Worm (Caenorhabditis elegans) whole organism, L4 larva: ENCODE data around the gene F13E9.19.

ENCODE experiments used
- F26F4.8 ChIP-seq: fragments of 200-800 bp; sonication (Bioruptor generic); conservative IDR thresholded peaks from 2 replicates; pipeline ENCODE4 v1.3.6; 2022; ENCODE audit warnings: missing genetic modification characterization, missing compliant biosample characterization
- F37D6.2 ChIP-seq: sonication (generic microtip); optimal IDR thresholded peaks from 2 replicates; lab custom pipeline; 2016; ENCODE audit warnings: mild to moderate bottlenecking, missing genetic modification characterization, missing compliant biosample characterization
- T20F7.1 ChIP-seq: fragments of 200-800 bp; sonication (Bioruptor generic); optimal IDR thresholded peaks from 2 replicates; lab custom pipeline; 2018; ENCODE audit warnings: mild to moderate bottlenecking, missing genetic modification characterization, missing compliant biosample characterization
- T26A8.4 ChIP-seq: fragments of 200-800 bp; sonication (Bioruptor generic); IDR thresholded peaks from 2 replicates; pipeline ENCODE4 v1.3.6; 2022; ENCODE audit warnings: missing genetic modification characterization, missing compliant biosample characterization
- ama-1 ChIP-seq: fragments of 150-350 bp; optimal IDR thresholded peaks from 2 replicates; lab custom pipeline; 2014; ENCODE audit warnings: inconsistent platforms, mixed read lengths
- ceh-20 ChIP-seq: fragments of 200-800 bp; sonication (Bioruptor generic); IDR thresholded peaks from 2 replicates; pipeline ENCODE4 v1.3.6; 2022; ENCODE audit warnings: missing genetic modification reagents, missing genetic modification characterization, missing compliant biosample characterization
- ceh-28 ChIP-seq: fragments of 150-350 bp; optimal IDR thresholded peaks from 2 replicates; lab custom pipeline; 2014; ENCODE audit warnings: missing biosample characterization, missing genetic modification reagents, missing genetic modification characterization
- ceh-44 ChIP-seq: fragments of 200-800 bp; sonication (Bioruptor generic); IDR thresholded peaks from 2 replicates; pipeline ENCODE4 v1.3.6; 2022; ENCODE audit warnings: missing genetic modification reagents, missing genetic modification characterization, missing compliant biosample characterization
- ceh-62 ChIP-seq: sonication (generic microtip); optimal IDR thresholded peaks from 2 replicates; lab custom pipeline; 2017; ENCODE audit warnings: missing biosample characterization, missing genetic modification characterization
- ceh-82 ChIP-seq: sonication (generic microtip); optimal IDR thresholded peaks from 2 replicates; lab custom pipeline; 2017; ENCODE audit warnings: missing biosample characterization, missing genetic modification characterization
- cey-2 ChIP-seq: sonication (generic microtip); optimal IDR thresholded peaks from 3 replicates; lab custom pipeline; 2017; ENCODE audit warnings: missing genetic modification characterization, mild to moderate bottlenecking, missing compliant biosample characterization, antibody characterized with exemption, borderline replicate concordance; ENCODE audit not compliant: insufficient read depth
- ctbp-1 ChIP-seq: fragments of 200-800 bp; sonication (Bioruptor generic); IDR thresholded peaks from 2 replicates; pipeline ENCODE4 v1.3.6; 2022; ENCODE audit warnings: missing genetic modification reagents, missing genetic modification characterization, missing compliant biosample characterization
- daf-12 ChIP-seq: fragments of 150-350 bp; optimal IDR thresholded peaks from 2 replicates; lab custom pipeline; 2014; ENCODE audit warnings: missing biosample characterization, missing genetic modification reagents, missing genetic modification characterization
- daf-16 ChIP-seq, 3 experiments: sonication (generic microtip); optimal IDR thresholded peaks; 2 replicates each; lab custom pipeline; 2016 to 2017; ENCODE audit warnings: missing genetic modification characterization in 3 of 3, missing genetic modification reagents in 3 of 3, mild to moderate bottlenecking in 2 of 3, missing compliant biosample characterization in 2 of 3, missing biosample characterization in 1 of 3, moderate library complexity in 1 of 3
- daf-19 ChIP-seq: fragments of 200-800 bp; sonication (Bioruptor generic); conservative IDR thresholded peaks from 2 replicates; pipeline ENCODE4 v1.3.6; 2022; ENCODE audit warnings: missing genetic modification characterization, missing compliant biosample characterization
- daf-8 ChIP-seq: fragments of 200-800 bp; sonication (Bioruptor generic); IDR thresholded peaks from 2 replicates; pipeline ENCODE4 v1.3.6; 2022; ENCODE audit warnings: missing genetic modification characterization, missing compliant biosample characterization
- dmd-6 ChIP-seq: fragments of 200-800 bp; sonication (Bioruptor generic); IDR thresholded peaks from 2 replicates; pipeline ENCODE4 v1.3.6; 2022; ENCODE audit warnings: missing genetic modification reagents, missing genetic modification characterization, missing compliant biosample characterization
- dmd-8 ChIP-seq: fragments of 200-800 bp; sonication (Bioruptor generic); IDR thresholded peaks from 2 replicates; pipeline ENCODE4 v1.3.6; 2022; ENCODE audit warnings: missing genetic modification characterization, missing compliant biosample characterization
- dpl-1 ChIP-seq: fragments of 150-350 bp; optimal IDR thresholded peaks from 2 replicates; lab custom pipeline; 2014; ENCODE audit warnings: missing biosample characterization, missing genetic modification reagents, missing genetic modification characterization
- dve-1 ChIP-seq: sonication (generic microtip); optimal IDR thresholded peaks from 2 replicates; lab custom pipeline; 2017; ENCODE audit warnings: antibody characterized with exemption, mild to moderate bottlenecking, missing genetic modification characterization, missing compliant biosample characterization; ENCODE audit not compliant: insufficient read depth
- fkh-10 ChIP-seq: fragments of 150-350 bp; optimal IDR thresholded peaks from 2 replicates; lab custom pipeline; 2014; ENCODE audit warnings: missing biosample characterization, missing genetic modification reagents, missing genetic modification characterization
- hif-1 ChIP-seq, 2 experiments: sonication (generic microtip); optimal IDR thresholded peaks; 2 replicates each; lab custom pipeline; 2016 to 2017; ENCODE audit warnings: missing compliant biosample characterization in 2 of 2, missing genetic modification characterization in 2 of 2, missing genetic modification reagents in 2 of 2, missing genotype in 2 of 2, mild to moderate bottlenecking in 1 of 2
- hmg-1.1 ChIP-seq: fragments of 200-800 bp; sonication (Bioruptor generic); IDR thresholded peaks from 2 replicates; pipeline ENCODE4 v1.3.6; 2022; ENCODE audit warnings: missing genetic modification reagents, missing genetic modification characterization, missing compliant biosample characterization
- lin-1 ChIP-seq: fragments of 200-800 bp; sonication (Bioruptor generic); IDR thresholded peaks from 2 replicates; pipeline ENCODE4 v1.3.6; 2022; ENCODE audit warnings: missing genetic modification reagents, missing genetic modification characterization, missing compliant biosample characterization
- lin-13 ChIP-seq: fragments of 150-350 bp; optimal IDR thresholded peaks from 2 replicates; lab custom pipeline; 2014; ENCODE audit warnings: missing biosample characterization, missing genetic modification reagents, missing genetic modification characterization
- lin-15B ChIP-seq: fragments of 150-350 bp; sonication (generic microtip); optimal IDR thresholded peaks from 3 replicates; lab custom pipeline; 2014; ENCODE audit warnings: missing biosample characterization, missing genetic modification characterization
- lsy-2 ChIP-seq, 2 experiments: fragments of 150-350 bp in 1 of 2; sonication (generic microtip) in 1 of 2; optimal IDR thresholded peaks; 2 replicates each; lab custom pipeline; 2014 to 2017; ENCODE audit warnings: missing biosample characterization in 2 of 2, missing genetic modification characterization in 2 of 2
- mes-2 ChIP-seq: sonication (generic microtip); optimal IDR thresholded peaks from 2 replicates; lab custom pipeline; 2016; ENCODE audit warnings: missing genotype, mild to moderate bottlenecking, missing genetic modification characterization, missing compliant biosample characterization; ENCODE audit not compliant: poor library complexity, severe bottlenecking
- nhr-102 ChIP-seq: sonication (generic microtip); optimal IDR thresholded peaks from 2 replicates; lab custom pipeline; 2016; ENCODE audit warnings: mild to moderate bottlenecking, missing genetic modification characterization, moderate library complexity, missing compliant biosample characterization
- nhr-11 ChIP-seq: fragments of 150-350 bp; optimal IDR thresholded peaks from 2 replicates; lab custom pipeline; 2014; ENCODE audit warnings: missing biosample characterization, missing genetic modification characterization
- nhr-237 ChIP-seq: sonication (generic microtip); optimal IDR thresholded peaks from 2 replicates; lab custom pipeline; 2017; ENCODE audit warnings: missing biosample characterization, missing genetic modification characterization
- nhr-25 ChIP-seq: sonication (generic microtip); optimal IDR thresholded peaks from 2 replicates; lab custom pipeline; 2017; ENCODE audit warnings: missing genetic modification characterization, mild to moderate bottlenecking, missing compliant biosample characterization, antibody characterized with exemption, moderate library complexity, borderline replicate concordance; ENCODE audit not compliant: insufficient read depth
- nhr-41 ChIP-seq: fragments of 200-800 bp; sonication (Bioruptor generic); IDR thresholded peaks from 2 replicates; pipeline ENCODE4 v1.3.6; 2022; ENCODE audit warnings: missing genetic modification reagents, missing genetic modification characterization, missing compliant biosample characterization
- nhr-48 ChIP-seq: sonication (generic microtip); optimal IDR thresholded peaks from 2 replicates; lab custom pipeline; 2016; ENCODE audit warnings: mild to moderate bottlenecking, missing genetic modification characterization, missing compliant biosample characterization
- pha-4 ChIP-seq, 2 experiments: fragments of 150-350 bp in 1 of 2; fragments of 200-800 bp in 1 of 2; sonication (Bioruptor generic) in 1 of 2; IDR thresholded peaks in 1 of 2; optimal IDR thresholded peaks in 1 of 2; 2 replicates each; pipeline versions ENCODE4 v1.3.6 to Lab custom; 2014 to 2022; ENCODE audit warnings: missing genetic modification characterization in 2 of 2, missing genetic modification reagents in 2 of 2, missing biosample characterization in 1 of 2, missing compliant biosample characterization in 1 of 2
- set-16 ChIP-seq: fragments of 200-800 bp; sonication (Bioruptor generic); IDR thresholded peaks from 2 replicates; pipeline ENCODE4 v1.3.6; 2022; ENCODE audit warnings: missing genetic modification reagents, missing genetic modification characterization, missing compliant biosample characterization
- skn-1 ChIP-seq: fragments of 150-350 bp; optimal IDR thresholded peaks from 2 replicates; lab custom pipeline; 2014; ENCODE audit warnings: missing biosample characterization, missing genetic modification characterization
- spr-1 ChIP-seq: sonication (generic microtip); optimal IDR thresholded peaks from 2 replicates; lab custom pipeline; 2016; ENCODE audit warnings: mild to moderate bottlenecking, missing genetic modification characterization, missing compliant biosample characterization
- spr-3 ChIP-seq: fragments of 200-800 bp; sonication (Bioruptor generic); optimal IDR thresholded peaks from 2 replicates; lab custom pipeline; 2018; ENCODE audit warnings: mild to moderate bottlenecking, missing genetic modification characterization, missing compliant biosample characterization
- unc-130 ChIP-seq: sonication (generic microtip); optimal IDR thresholded peaks from 2 replicates; lab custom pipeline; 2016; ENCODE audit warnings: missing genetic modification reagents, missing genetic modification characterization, missing compliant biosample characterization
- vab-7 ChIP-seq: fragments of 200-800 bp; sonication (Bioruptor generic); IDR thresholded peaks from 2 replicates; pipeline ENCODE4 v1.3.6; 2022; ENCODE audit warnings: missing genetic modification reagents, missing genetic modification characterization, missing compliant biosample characterization
- zfp-3 ChIP-seq: fragments of 200-800 bp; sonication (Bioruptor generic); conservative IDR thresholded peaks from 2 replicates; pipeline ENCODE4 v1.3.6; 2022; ENCODE audit warnings: missing genetic modification reagents, missing genetic modification characterization, missing compliant biosample characterization
- zip-2 ChIP-seq: fragments of 150-350 bp; optimal IDR thresholded peaks from 2 replicates; lab custom pipeline; 2014; ENCODE audit warnings: missing biosample characterization, missing genetic modification characterization

F13E9.19 gene

ce11 chrIV:10933062-10933552 is 33.9 kb downstream of the F13E9.19 start, which contains the start of the genes dnc-1 and lsm-7 (continued):
- TF ChIP-seq dve-1 (tag; lab: Kevin White, UChicago) (peak; percentile 79), ama-1 (lab: Kevin White, UChicago) (peak; percentile 8), T20F7.1 (GFP tag; lab: Kevin White, UChicago) (peak; percentile 66), dpl-1 (peak; percentile 76), hif-1 (tag; optimal IDR thresholded peaks at IDR 0.05; lab: Kevin White, UChicago) (peak in 1 of 2 experiments; percentile 66), nhr-25 (tag; lab: Kevin White, UChicago) (peak; percentile 2), mes-2 (tag; lab: Kevin White, UChicago) (peak; percentile 80), fkh-10 (GFP tag; lab: Kevin White, UChicago) (peak; percentile 63), ceh-44 (peak; percentile 79), pha-4 (GFP tag; IDR thresholded peaks at IDR 0.05; lab: Robert Waterston, UW) (no peak; the same call in 1 of the 2 replicates), pha-4 (tag; optimal IDR thresholded peaks at IDR 0.05; lab: Kevin White, UChicago) (peak; percentile 15), unc-130 (GFP tag; lab: Kevin White, UChicago) (peak; percentile 6), lin-15B (tag; lab: Kevin White, UChicago) (no peak), lin-13 (GFP tag; lab: Kevin White, UChicago) (peak; percentile 57), lin-1 (GFP tag; lab: Robert Waterston, UW) (peak; percentile 45; the same call in 1 of the 2 replicates), F37D6.2 (tag; lab: Kevin White, UChicago) (peak; percentile 5), lsy-2 (tag; optimal IDR thresholded peaks at IDR 0.05; lab: Kevin White, UChicago) (peak in 1 of 2 experiments; percentile 91)

- TF ChIP-seq nhr-41 (GFP tag; lab: Robert Waterston, UW) = peak; percentile 30; the same call in 1 of the 2 replicates
- TF ChIP-seq mes-2 (tag; lab: Kevin White, UChicago) = peak; percentile 25
- TF ChIP-seq nhr-102 = peak; percentile 35
- peak; percentile 70 for TF ChIP-seq dve-1 (tag; lab: Kevin White, UChicago)
- peak; percentile 18; the same call in 1 of the 2 replicates for TF ChIP-seq vab-7 (GFP tag; lab: Robert Waterston, UW)
- TF ChIP-seq ceh-82 = no peak
- no peak for TF ChIP-seq ceh-20 (GFP tag; lab: Robert Waterston, UW)
- no peak for TF ChIP-seq set-16 (GFP tag; lab: Robert Waterston, UW)
- TF ChIP-seq T26A8.4 (GFP tag; lab: Robert Waterston, UW) = peak; percentile 75
- TF ChIP-seq daf-19 (GFP tag; lab: Robert Waterston, UW) = no peak
- TF ChIP-seq daf-8 (GFP tag; lab: Robert Waterston, UW) = no peak
- TF ChIP-seq daf-16 (GFP tag; optimal IDR thresholded peaks at IDR 0.05; lab: Kevin White, UChicago) = no peak
- peak; percentile 30 for TF ChIP-seq daf-16 (tag; optimal IDR thresholded peaks at IDR 0.05; lab: Kevin White, UChicago)
- TF ChIP-seq dmd-8 (GFP tag; lab: Robert Waterston, UW) = no peak
- no peak for TF ChIP-seq F26F4.8
- peak; percentile 65 for TF ChIP-seq ama-1 (lab: Kevin White, UChicago)
- 0 out of 2 replicates have a peak, but pooled peaks have one; percentile 8 for TF ChIP-seq dmd-6 (GFP tag; lab: Robert Waterston, UW)
- no peak for TF ChIP-seq daf-12 (tag; lab: Kevin White, UChicago)
- TF ChIP-seq spr-3 (GFP tag; lab: Kevin White, UChicago) = peak; percentile 61
- TF ChIP-seq T20F7.1 (GFP tag; lab: Kevin White, UChicago) = peak; percentile 63
- no peak for TF ChIP-seq nhr-25 (tag; lab: Kevin White, UChicago)
- TF ChIP-seq nhr-11 (tag; lab: Kevin White, UChicago) = no peak
- no peak for TF ChIP-seq zip-2 (tag; lab: Kevin White, UChicago)
- peak; percentile 66; the same call in 1 of the 2 replicates for TF ChIP-seq pha-4 (GFP tag; IDR thresholded peaks at IDR 0.05; lab: Robert Waterston, UW)
- TF ChIP-seq pha-4 (tag; optimal IDR thresholded peaks at IDR 0.05; lab: Kevin White, UChicago) = no peak
- TF ChIP-seq nhr-237 (tag; lab: Kevin White, UChicago) = no peak
- no peak for TF ChIP-seq lin-15B (tag; lab: Kevin White, UChicago)
- peak; percentile 84 for TF ChIP-seq zfp-3 (GFP tag; lab: Robert Waterston, UW)
- TF ChIP-seq ceh-62 (tag; lab: Kevin White, UChicago) = no peak
- peak; percentile 49 for TF ChIP-seq nhr-48 (tag; lab: Kevin White, UChicago)
- no peak for TF ChIP-seq skn-1
- peak; percentile 20 for TF ChIP-seq spr-1 (tag; lab: Kevin White, UChicago)
- no peak for TF ChIP-seq ceh-28 (tag; lab: Kevin White, UChicago)
- TF ChIP-seq hmg-1.1 (GFP tag; lab: Robert Waterston, UW) = peak; percentile 52; the same call in 1 of the 2 replicates
- TF ChIP-seq ctbp-1 (GFP tag; lab: Robert Waterston, UW) = peak; percentile 58; the same call in 1 of the 2 replicates
- no peak for TF ChIP-seq cey-2 (tag; lab: Kevin White, UChicago)
Observed at ce11 chrIV:10933777-10934546, 34.8 kb downstream of the F13E9.19 start.
